Worm (Caenorhabditis elegans): ENCODE data around the gene fbxb-102.
A peak's percentile ranks its signal among the peaks of the same experiment; 100 is the strongest.

The fbxb-102 gene

ce11 chrII:12496981-12497380 is 14.3 kb downstream of the fbxb-102 start, which contains the start of gene T21B4.3:
Gene T21B4.3, minus strand, starts transcription at chrII:12497081.
- TF ChIP-seq egl-27 (tag; optimal IDR thresholded peaks at IDR 0.05), result no peak
- TF ChIP-seq elt-3 (tag; optimal IDR thresholded peaks at IDR 0.05), result no peak
- TF ChIP-seq zag-1 (tag; optimal IDR thresholded peaks at IDR 0.05), result no peak
- TF ChIP-seq pqm-1 (tag; optimal IDR thresholded peaks at IDR 0.05), result no peak
- no peak for TF ChIP-seq daf-12 (tag; optimal IDR thresholded peaks at IDR 0.05)
- no peak for TF ChIP-seq fos-1 (tag; optimal IDR thresholded peaks at IDR 0.05)
- no peak for TF ChIP-seq nhr-23 (tag; optimal IDR thresholded peaks at IDR 0.05)
- TF ChIP-seq ceh-82 (tag; optimal IDR thresholded peaks at IDR 0.05), result no peak

- TF ChIP-seq fkh-10 (GFP tag; optimal IDR thresholded peaks at IDR 0.05) (peak; percentile 2), unc-39 (tag; optimal IDR thresholded peaks at IDR 0.05) (no peak)
These were observed 17.2 kb downstream of the fbxb-102 start for ce11 chrII:12499969-12500368.

DNA sequence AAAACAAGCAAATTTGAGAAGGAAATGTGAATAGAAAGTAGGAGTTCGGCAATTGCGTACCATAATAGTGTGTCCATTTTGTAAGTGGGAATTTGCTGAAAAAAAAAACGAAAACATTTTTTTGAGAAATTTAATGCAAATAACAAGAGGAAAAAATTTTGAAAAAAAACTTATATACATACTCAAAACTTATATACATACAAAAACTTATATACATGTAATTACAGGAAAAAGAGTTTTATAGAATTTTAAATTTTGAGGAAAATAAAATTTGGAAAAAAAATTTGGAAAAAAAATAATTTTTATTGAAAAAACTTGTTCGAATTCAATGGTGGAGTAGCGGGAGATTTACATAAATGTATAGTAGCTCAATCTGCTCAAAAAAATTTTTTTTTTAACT is 20.1 kb downstream of the fbxb-102 start, which contains the start of gene ador-1:
ador-1 (minus strand) TSS at position 101 of the 400 bp plus-strand sequence.
- TF ChIP-seq elt-1 (tag; optimal IDR thresholded peaks at IDR 0.05) (no peak), ceh-9 (tag; optimal IDR thresholded peaks at IDR 0.05) (no peak), nfya-1 (tag; optimal IDR thresholded peaks at IDR 0.05; ENCODE audit: insufficient read depth) (no peak), zag-1 (tag; optimal IDR thresholded peaks at IDR 0.05) (no peak), ZK546.5 (tag; optimal IDR thresholded peaks at IDR 0.05) (no peak), ama-1 (optimal IDR thresholded peaks at IDR 0.05) (no peak), tbx-2 (tag; optimal IDR thresholded peaks at IDR 0.05) (no peak), nhr-28 (tag; optimal IDR thresholded peaks at IDR 0.05) (no peak), unc-62 (GFP tag; optimal IDR thresholded peaks at IDR 0.05) (no peak), pha-4 (tag; optimal IDR thresholded peaks at IDR 0.05) (no peak), nhr-76 (tag; optimal IDR thresholded peaks at IDR 0.05) (no peak), egl-5 (tag; optimal IDR thresholded peaks at IDR 0.05) (no peak), hmg-11 (tag; optimal IDR thresholded peaks at IDR 0.05) (no peak), ceh-28 (tag; optimal IDR thresholded peaks at IDR 0.05) (no peak), ztf-4 (tag; optimal IDR thresholded peaks at IDR 0.05) (no peak)

ce11 chrII:12506511-12506910 is 23.8 kb downstream of the fbxb-102 start:
- TF ChIP-seq nhr-11 (tag; optimal IDR thresholded peaks at IDR 0.05) (peak; percentile 10), mml-1 (tag; optimal IDR thresholded peaks at IDR 0.05) (no peak)

DNA sequence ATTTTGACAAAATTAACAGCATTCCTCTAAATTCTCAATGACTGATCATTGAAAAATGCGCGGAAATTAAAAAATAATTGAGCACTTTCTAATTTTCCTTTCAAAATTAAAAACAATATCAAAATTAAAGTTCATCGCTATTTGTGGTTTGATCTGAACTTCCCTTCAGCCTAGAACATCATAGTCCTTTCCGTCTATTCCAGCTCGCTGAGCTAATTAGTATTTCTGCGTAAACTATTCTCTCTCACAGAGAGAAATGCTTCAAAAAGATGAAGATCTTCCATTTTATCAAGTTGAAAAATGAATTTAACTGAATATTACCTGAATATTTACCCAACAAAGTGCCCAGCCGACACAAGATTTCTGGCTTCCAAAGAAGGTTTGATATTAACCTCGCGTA is 24.3 kb downstream of the fbxb-102 start, which contains the start of gene srh-68:
srh-68 (plus strand) TSS at position 301 of the 400 bp plus-strand sequence.
- TF ChIP-seq unc-39 (tag; optimal IDR thresholded peaks at IDR 0.05) (no peak), ztf-11 (tag; optimal IDR thresholded peaks at IDR 0.05) (no peak), pqm-1 (tag; optimal IDR thresholded peaks at IDR 0.05) (no peak), nhr-23 (tag; optimal IDR thresholded peaks at IDR 0.05) (no peak), ZK546.5 (tag; optimal IDR thresholded peaks at IDR 0.05) (no peak), lin-39 (tag; optimal IDR thresholded peaks at IDR 0.05) (no peak), ztf-4 (tag; optimal IDR thresholded peaks at IDR 0.05) (no peak), ceh-9 (tag; optimal IDR thresholded peaks at IDR 0.05) (no peak), nhr-11 (tag; optimal IDR thresholded peaks at IDR 0.05) (no peak), nhr-67 (tag; optimal IDR thresholded peaks at IDR 0.05) (no peak), ceh-28 (tag; optimal IDR thresholded peaks at IDR 0.05) (no peak), nhr-76 (tag; optimal IDR thresholded peaks at IDR 0.05) (no peak)

DNA sequence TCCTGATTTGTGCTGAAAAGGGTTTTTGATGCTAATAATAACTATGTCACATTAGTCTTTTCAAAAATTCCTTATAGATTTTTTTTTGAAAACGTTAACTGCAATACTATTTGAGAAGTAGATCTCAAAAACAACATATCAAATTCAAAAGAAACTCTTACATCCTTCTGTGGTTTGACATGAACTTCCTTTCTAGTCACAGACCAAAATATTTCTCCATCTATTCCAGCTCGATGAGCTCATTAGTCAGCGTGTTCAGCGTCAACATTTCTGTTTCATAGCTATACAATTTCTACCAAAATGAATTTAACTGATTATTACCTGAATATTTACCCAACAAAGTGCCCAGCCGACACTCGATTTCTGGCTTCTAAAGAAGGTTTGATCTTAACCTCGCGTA is 25.9 kb downstream of the fbxb-102 start, which contains the start of gene srh-67:
srh-67 (plus strand) TSS at position 301 of the 400 bp plus-strand sequence.
- TF ChIP-seq ama-1 (optimal IDR thresholded peaks at IDR 0.05), result no peak
- no peak for TF ChIP-seq ceh-16 (tag; optimal IDR thresholded peaks at IDR 0.05)

DNA sequence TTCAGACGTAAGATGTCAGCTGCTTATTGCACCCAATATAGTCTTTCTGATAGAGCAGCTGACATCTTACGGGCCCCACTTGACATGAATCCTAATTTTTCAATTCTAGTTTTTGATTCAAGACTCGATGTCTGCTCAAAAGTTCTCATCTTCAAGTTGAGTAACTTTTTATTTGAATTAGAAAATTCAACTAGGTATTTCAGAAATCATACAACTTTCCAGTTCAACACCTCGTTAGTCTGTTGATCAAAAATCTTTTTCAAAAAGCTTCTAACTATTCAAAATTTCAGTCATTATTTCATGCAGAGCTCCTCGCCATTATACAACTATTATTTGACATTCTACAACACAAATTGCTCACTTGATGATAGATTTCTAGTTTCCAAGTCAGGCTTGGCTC is 29.1 kb downstream of the fbxb-102 start, which contains the start of gene srh-73:
srh-73 (plus strand) TSS at position 301 of the 400 bp plus-strand sequence.
- no peak for TF ChIP-seq nhr-77 (tag; optimal IDR thresholded peaks at IDR 0.05)
- TF ChIP-seq nhr-237 (tag; optimal IDR thresholded peaks at IDR 0.05), result no peak
- no peak for TF ChIP-seq lsy-12 (tag; optimal IDR thresholded peaks at IDR 0.05)
- TF ChIP-seq ceh-16 (tag; optimal IDR thresholded peaks at IDR 0.05), result no peak
- no peak for TF ChIP-seq ama-1 (optimal IDR thresholded peaks at IDR 0.05)
- no peak for TF ChIP-seq mdl-1 (tag; optimal IDR thresholded peaks at IDR 0.05)
- no peak for TF ChIP-seq nhr-12 (tag; optimal IDR thresholded peaks at IDR 0.05)
- TF ChIP-seq elt-2 (tag; optimal IDR thresholded peaks at IDR 0.05), result no peak
- TF ChIP-seq fos-1 (tag; optimal IDR thresholded peaks at IDR 0.05), result no peak
- no peak for TF ChIP-seq lin-39 (tag; optimal IDR thresholded peaks at IDR 0.05)
- TF ChIP-seq ceh-28 (tag; optimal IDR thresholded peaks at IDR 0.05), result no peak
- TF ChIP-seq mml-1 (tag; optimal IDR thresholded peaks at IDR 0.05), result no peak
- TF ChIP-seq ZK546.5 (tag; optimal IDR thresholded peaks at IDR 0.05), result no peak
- no peak for TF ChIP-seq fkh-2 (tag; optimal IDR thresholded peaks at IDR 0.05)
- TF ChIP-seq nhr-43 (tag; optimal IDR thresholded peaks at IDR 0.05; ENCODE audit: poor library complexity, severe bottlenecking), result no peak
- no peak for TF ChIP-seq nhr-67 (tag; optimal IDR thresholded peaks at IDR 0.05)
- no peak for TF ChIP-seq nhr-76 (tag; optimal IDR thresholded peaks at IDR 0.05)
- TF ChIP-seq ceh-82 (tag; optimal IDR thresholded peaks at IDR 0.05), result no peak
- no peak for TF ChIP-seq nhr-11 (tag; optimal IDR thresholded peaks at IDR 0.05)
- TF ChIP-seq elt-1 (tag; optimal IDR thresholded peaks at IDR 0.05), result no peak
